Worm (Caenorhabditis elegans) whole organism, L1 larva: ENCODE results near the gene C54C6.11.

Source experiments
- C04F5.9 ChIP-seq: sonication (generic microtip); optimal IDR thresholded peaks from 2 replicates; lab custom pipeline; 2016; ENCODE audit warnings: missing genetic modification characterization, missing compliant biosample characterization
- C16A3.4 ChIP-seq: fragments of 150-350 bp; optimal IDR thresholded peaks from 2 replicates; lab custom pipeline; 2014; ENCODE audit warnings: missing biosample characterization, missing genetic modification characterization
- C34B4.2 ChIP-seq: sonication (generic microtip); optimal IDR thresholded peaks from 2 replicates; lab custom pipeline; 2017; ENCODE audit warnings: mild to moderate bottlenecking, missing genetic modification characterization, missing compliant biosample characterization
- F16B12.6 ChIP-seq: fragments of 150-350 bp; optimal IDR thresholded peaks from 2 replicates; lab custom pipeline; 2014; ENCODE audit warnings: missing biosample characterization, missing genetic modification characterization
- Y116A8C.19 ChIP-seq: sonication (generic microtip); optimal IDR thresholded peaks from 2 replicates; lab custom pipeline; 2016; ENCODE audit warnings: missing compliant biosample characterization, missing genetic modification characterization, borderline replicate concordance
- aha-1 ChIP-seq: fragments of 150-350 bp; optimal IDR thresholded peaks from 2 replicates; lab custom pipeline; 2014; ENCODE audit warnings: missing biosample characterization, missing genetic modification characterization
- alr-1 ChIP-seq: fragments of 200-800 bp; sonication (Bioruptor generic); optimal IDR thresholded peaks from 2 replicates; lab custom pipeline; 2018; ENCODE audit warnings: borderline replicate concordance, mild to moderate bottlenecking, missing genetic modification characterization, missing compliant biosample characterization
- aly-2 ChIP-seq: fragments of 150-350 bp; optimal IDR thresholded peaks from 2 replicates; lab custom pipeline; 2014; ENCODE audit warnings: missing biosample characterization, missing genetic modification characterization
- ama-1 ChIP-seq: fragments of 150-350 bp; optimal IDR thresholded peaks from 2 replicates; lab custom pipeline; 2014
- ceh-63 ChIP-seq: fragments of 200-800 bp; sonication (Bioruptor generic); optimal IDR thresholded peaks from 2 replicates; lab custom pipeline; 2018; ENCODE audit warnings: mild to moderate bottlenecking, missing genetic modification characterization, missing compliant biosample characterization
- ceh-8 ChIP-seq: fragments of 200-800 bp; sonication (Bioruptor generic); optimal IDR thresholded peaks from 2 replicates; lab custom pipeline; 2018; ENCODE audit warnings: mild to moderate bottlenecking, missing genetic modification characterization, moderate library complexity, missing compliant biosample characterization
- ceh-90 ChIP-seq: sonication (generic microtip); optimal IDR thresholded peaks from 2 replicates; lab custom pipeline; 2016; ENCODE audit warnings: missing genetic modification characterization, missing compliant biosample characterization
- dsc-1 ChIP-seq: sonication (generic microtip); optimal IDR thresholded peaks from 2 replicates; lab custom pipeline; 2016; ENCODE audit warnings: mild to moderate bottlenecking, missing genetic modification characterization, missing compliant biosample characterization
- egl-27 ChIP-seq, 2 experiments: fragments of 150-350 bp in 1 of 2; sonication (generic microtip); optimal IDR thresholded peaks; 3 replicates each; lab custom pipeline; 2017 to 2018; ENCODE audit warnings: missing biosample characterization in 2 of 2, missing genetic modification characterization in 2 of 2, missing genetic modification reagents in 2 of 2
- elt-2 ChIP-seq: sonication (generic microtip); optimal IDR thresholded peaks from 2 replicates; lab custom pipeline; 2016; ENCODE audit warnings: missing genetic modification characterization, mild to moderate bottlenecking, inconsistent platforms, missing compliant biosample characterization, missing genetic modification reagents
- elt-3 ChIP-seq, 6 experiments: fragments of 150-350 bp in 1 of 6; sonication (generic microtip); optimal IDR thresholded peaks; 2 replicates each; lab custom pipeline; 2017 to 2018; ENCODE audit warnings: missing biosample characterization in 6 of 6, missing genetic modification characterization in 6 of 6, inconsistent platforms in 1 of 6
- ets-5 ChIP-seq: fragments of 200-800 bp; sonication (Bioruptor generic); IDR thresholded peaks from 2 replicates; pipeline ENCODE4 v1.3.6; 2022; ENCODE audit warnings: missing genetic modification characterization, missing compliant biosample characterization
- fkh-4 ChIP-seq: sonication (generic microtip); optimal IDR thresholded peaks from 2 replicates; lab custom pipeline; 2016; ENCODE audit warnings: missing compliant biosample characterization, missing genetic modification characterization, borderline replicate concordance
- fkh-8 ChIP-seq: sonication (generic microtip); optimal IDR thresholded peaks from 2 replicates; lab custom pipeline; 2016; ENCODE audit warnings: mild to moderate bottlenecking, missing genetic modification characterization, missing compliant biosample characterization
- fos-1 ChIP-seq: fragments of 150-350 bp; optimal IDR thresholded peaks from 2 replicates; lab custom pipeline; 2014; ENCODE audit warnings: missing biosample characterization, missing genetic modification characterization
- grh-1 ChIP-seq: fragments of 200-800 bp; sonication (Bioruptor generic); IDR thresholded peaks from 2 replicates; pipeline ENCODE4 v1.3.6; 2022; ENCODE audit warnings: missing genetic modification reagents, missing genetic modification characterization, missing compliant biosample characterization
- hlh-17 ChIP-seq: fragments of 200-800 bp; sonication (Bioruptor generic); optimal IDR thresholded peaks from 2 replicates; lab custom pipeline; 2018; ENCODE audit warnings: missing genetic modification characterization, mild to moderate bottlenecking, missing compliant biosample characterization, moderate library complexity, borderline replicate concordance
- hpl-2 ChIP-seq: fragments of 150-350 bp; optimal IDR thresholded peaks from 2 replicates; lab custom pipeline; 2014; ENCODE audit warnings: missing biosample characterization, missing genetic modification reagents, missing genetic modification characterization
- irx-1 ChIP-seq: sonication (generic microtip); optimal IDR thresholded peaks from 2 replicates; lab custom pipeline; 2016; ENCODE audit warnings: missing genetic modification characterization, missing compliant biosample characterization
- isw-1 ChIP-seq: fragments of 200-800 bp; sonication (Bioruptor generic); IDR thresholded peaks from 2 replicates; pipeline ENCODE4 v1.3.6; 2022; ENCODE audit warnings: missing genetic modification characterization, missing compliant biosample characterization
- jun-1 ChIP-seq: fragments of 150-350 bp; optimal IDR thresholded peaks from 2 replicates; lab custom pipeline; 2014; ENCODE audit warnings: missing biosample characterization, missing genetic modification reagents, missing genetic modification characterization
- lin-13 ChIP-seq: fragments of 150-350 bp; optimal IDR thresholded peaks from 2 replicates; lab custom pipeline; 2014; ENCODE audit warnings: missing biosample characterization, missing genetic modification reagents, missing genetic modification characterization
- lin-15B ChIP-seq: fragments of 150-350 bp; sonication (generic microtip); optimal IDR thresholded peaks from 3 replicates; lab custom pipeline; 2014; ENCODE audit warnings: missing biosample characterization, missing genetic modification characterization
- lin-39 ChIP-seq: fragments of 150-350 bp; optimal IDR thresholded peaks from 2 replicates; lab custom pipeline; 2014; ENCODE audit warnings: missing biosample characterization, missing genetic modification reagents, missing genetic modification characterization
- lsy-2 ChIP-seq, 2 experiments: fragments of 150-350 bp; optimal IDR thresholded peaks; 2 replicates each; lab custom pipeline; 2014; ENCODE audit warnings: missing biosample characterization in 2 of 2, missing genetic modification characterization in 2 of 2
- nhr-12 ChIP-seq: sonication (generic microtip); optimal IDR thresholded peaks from 2 replicates; lab custom pipeline; 2017; ENCODE audit warnings: missing biosample characterization, missing genetic modification characterization
- nhr-20 ChIP-seq: sonication (generic microtip); optimal IDR thresholded peaks from 2 replicates; lab custom pipeline; 2016; ENCODE audit warnings: mild to moderate bottlenecking, missing genetic modification characterization, missing compliant biosample characterization
- nhr-28 ChIP-seq: fragments of 150-350 bp; optimal IDR thresholded peaks from 2 replicates; lab custom pipeline; 2014; ENCODE audit warnings: missing biosample characterization, missing genetic modification characterization
- nhr-47 ChIP-seq: sonication (generic microtip); optimal IDR thresholded peaks from 2 replicates; lab custom pipeline; 2016; ENCODE audit warnings: mild to moderate bottlenecking, missing genetic modification characterization, moderate library complexity, missing compliant biosample characterization
- nhr-84 ChIP-seq: sonication (generic microtip); optimal IDR thresholded peaks from 2 replicates; lab custom pipeline; 2017; ENCODE audit warnings: missing biosample characterization, missing genetic modification characterization
- nhr-85 ChIP-seq: sonication (generic microtip); peaks from one replicate; lab custom pipeline; 2016; ENCODE audit warnings: missing genetic modification characterization, inconsistent platforms, missing compliant biosample characterization
- nhr-90 ChIP-seq: sonication (generic microtip); optimal IDR thresholded peaks from 2 replicates; lab custom pipeline; 2016; ENCODE audit warnings: mild to moderate bottlenecking, missing genetic modification characterization, missing compliant biosample characterization; ENCODE audit not compliant: poor library complexity
- pag-3 ChIP-seq: sonication (generic microtip); optimal IDR thresholded peaks from 2 replicates; lab custom pipeline; 2017; ENCODE audit warnings: missing genetic modification characterization, mild to moderate bottlenecking, missing compliant biosample characterization, antibody characterized with exemption, borderline replicate concordance; ENCODE audit not compliant: insufficient read depth
- pax-3 ChIP-seq: fragments of 200-800 bp; sonication (Bioruptor generic); optimal IDR thresholded peaks from 2 replicates; lab custom pipeline; 2018; ENCODE audit warnings: mild to moderate bottlenecking, missing genetic modification characterization, moderate library complexity, missing compliant biosample characterization
- pqm-1 ChIP-seq: sonication (generic microtip); optimal IDR thresholded peaks from 3 replicates; lab custom pipeline; 2017; ENCODE audit warnings: missing biosample characterization, missing genetic modification characterization
- rnt-1 ChIP-seq: sonication (generic microtip); optimal IDR thresholded peaks from 2 replicates; lab custom pipeline; 2016; ENCODE audit warnings: mild to moderate bottlenecking, missing genetic modification characterization, moderate library complexity, missing compliant biosample characterization
- skn-1 ChIP-seq: fragments of 150-350 bp; optimal IDR thresholded peaks from 2 replicates; lab custom pipeline; 2014; ENCODE audit warnings: missing biosample characterization, missing genetic modification characterization
- snpc-4 ChIP-seq: fragments of 150-350 bp; optimal IDR thresholded peaks from 2 replicates; lab custom pipeline; 2014; ENCODE audit warnings: missing biosample characterization, missing genetic modification characterization
- sptf-1 ChIP-seq: fragments of 150-350 bp; optimal IDR thresholded peaks from 2 replicates; lab custom pipeline; 2014; ENCODE audit warnings: missing biosample characterization, missing genetic modification characterization
- sup-37 ChIP-seq: fragments of 200-800 bp; sonication (Bioruptor generic); optimal IDR thresholded peaks from 2 replicates; lab custom pipeline; 2018; ENCODE audit warnings: mild to moderate bottlenecking, missing genetic modification characterization, missing compliant biosample characterization
- swsn-7 ChIP-seq: sonication (generic microtip); optimal IDR thresholded peaks from 2 replicates; lab custom pipeline; 2016; ENCODE audit warnings: missing genetic modification characterization, missing compliant biosample characterization
- tbx-2 ChIP-seq: sonication (generic microtip); optimal IDR thresholded peaks from 2 replicates; lab custom pipeline; 2016; ENCODE audit warnings: missing genetic modification characterization, missing compliant biosample characterization
- tlp-1 ChIP-seq: fragments of 150-350 bp; optimal IDR thresholded peaks from 2 replicates; lab custom pipeline; 2014; ENCODE audit warnings: missing biosample characterization, missing genetic modification characterization
- unc-30 ChIP-seq: sonication (generic microtip); optimal IDR thresholded peaks from 2 replicates; lab custom pipeline; 2017; ENCODE audit warnings: missing biosample characterization, missing genetic modification characterization
- unc-86 ChIP-seq: sonication (generic microtip); optimal IDR thresholded peaks from 2 replicates; lab custom pipeline; 2016; ENCODE audit warnings: missing genetic modification characterization, missing compliant biosample characterization
- unc-98 ChIP-seq: fragments of 200-800 bp; sonication (Bioruptor generic); IDR thresholded peaks from 2 replicates; pipeline ENCODE4 v1.3.6; 2022; ENCODE audit warnings: missing genetic modification characterization, missing compliant biosample characterization
- vab-15 ChIP-seq: sonication (generic microtip); optimal IDR thresholded peaks from 2 replicates; lab custom pipeline; 2017; ENCODE audit warnings: missing genotype, mild to moderate bottlenecking, missing genetic modification characterization, missing compliant biosample characterization
- zag-1 ChIP-seq: fragments of 150-350 bp; optimal IDR thresholded peaks from 2 replicates; lab custom pipeline; 2014; ENCODE audit warnings: missing biosample characterization, missing genetic modification characterization
- ztf-11 ChIP-seq, 2 experiments: sonication (generic microtip); optimal IDR thresholded peaks; 2 replicates each; lab custom pipeline; 2016 to 2017; ENCODE audit warnings: missing genetic modification characterization in 2 of 2, missing biosample characterization in 1 of 2, missing compliant biosample characterization in 1 of 2

C54C6.11 gene

DNA sequence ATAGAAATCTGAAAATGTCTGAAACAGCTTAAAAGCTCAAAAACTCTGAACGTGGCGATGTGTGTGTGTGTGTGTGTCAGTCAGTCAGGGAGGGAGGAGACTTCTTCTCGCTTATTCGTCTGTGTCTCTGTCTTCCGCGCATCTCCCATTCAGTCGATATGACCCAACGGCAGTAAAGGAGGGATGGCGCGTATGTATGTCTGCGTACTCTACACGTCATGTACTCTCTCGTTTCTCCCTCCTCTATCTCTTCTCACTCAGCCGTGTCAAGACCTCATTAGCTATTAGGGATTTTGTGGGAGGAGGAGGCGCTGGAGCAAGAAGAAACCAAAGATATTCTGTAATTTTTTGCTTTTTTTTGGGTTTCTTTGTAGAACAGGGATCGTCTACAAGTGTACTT is 16.1 kb upstream of the C54C6.11 start:
- TF ChIP-seq swsn-7 (tag; lab: Kevin White, UChicago): peak; percentile 72
- TF ChIP-seq dsc-1 (tag; lab: Kevin White, UChicago): peak; percentile 47
- TF ChIP-seq nhr-84: no peak
- TF ChIP-seq alr-1 (tag; lab: Kevin White, UChicago): no peak
- peak in 1 of 2 experiments; percentile 29 for TF ChIP-seq ztf-11 (tag; optimal IDR thresholded peaks at IDR 0.05; lab: Kevin White, UChicago)
- no peak for TF ChIP-seq nhr-12 (tag; lab: Kevin White, UChicago)
- TF ChIP-seq egl-27 (tag; optimal IDR thresholded peaks at IDR 0.05; lab: Kevin White, UChicago): peak; percentile 8 to 34
- no peak for TF ChIP-seq nhr-28 (tag; lab: Kevin White, UChicago)
- TF ChIP-seq F16B12.6 (tag; lab: Kevin White, UChicago): peak; percentile 18
- no peak for TF ChIP-seq nhr-20 (tag; lab: Kevin White, UChicago)
- TF ChIP-seq hlh-17: no peak
- TF ChIP-seq Y116A8C.19 (tag; lab: Kevin White, UChicago): no peak
- no peak for TF ChIP-seq elt-2 (tag; lab: Kevin White, UChicago)
- no peak for TF ChIP-seq nhr-90 (tag; lab: Kevin White, UChicago)
- no peak for TF ChIP-seq aha-1 (tag; lab: Kevin White, UChicago)
- no peak for TF ChIP-seq sup-37 (GFP tag; lab: Kevin White, UChicago)
- peak; percentile 43 for TF ChIP-seq jun-1 (tag; lab: Kevin White, UChicago)
- peak; percentile 61 to 77 for TF ChIP-seq lsy-2 (tag; optimal IDR thresholded peaks at IDR 0.05; lab: Kevin White, UChicago)
- TF ChIP-seq nhr-47 (tag; lab: Kevin White, UChicago): peak; percentile 73
- TF ChIP-seq lin-15B: no peak
- peak; percentile 18 for TF ChIP-seq ama-1 (lab: Kevin White, UChicago)
- no peak for TF ChIP-seq ceh-63 (GFP tag; lab: Kevin White, UChicago)
- TF ChIP-seq C34B4.2 (tag; lab: Kevin White, UChicago): no peak
- no peak for TF ChIP-seq ceh-90
- TF ChIP-seq lin-39 (tag; lab: Kevin White, UChicago): no peak
- TF ChIP-seq isw-1: peak; percentile 39; the same call in 1 of the 2 replicates
- TF ChIP-seq tbx-2 (tag; lab: Kevin White, UChicago): peak; percentile 72
- peak; percentile 76 for TF ChIP-seq fkh-8 (tag; lab: Kevin White, UChicago)
- peak; percentile 75 for TF ChIP-seq nhr-85 (tag; lab: Kevin White, UChicago)
- TF ChIP-seq ceh-8 (GFP tag; lab: Kevin White, UChicago): peak; percentile 25
- TF ChIP-seq aly-2 (tag; lab: Kevin White, UChicago): no peak
- no peak for TF ChIP-seq vab-15
- no peak for TF ChIP-seq rnt-1
- no peak for TF ChIP-seq grh-1 (GFP tag; lab: Robert Waterston, UW)
- TF ChIP-seq elt-3 (tag; optimal IDR thresholded peaks at IDR 0.05; lab: Kevin White, UChicago): no peak
- TF ChIP-seq skn-1 (tag; lab: Kevin White, UChicago): no peak
- no peak for TF ChIP-seq C16A3.4 (tag; lab: Kevin White, UChicago)
- TF ChIP-seq unc-86 (tag; lab: Kevin White, UChicago): peak; percentile 76
- TF ChIP-seq fkh-4 (tag; lab: Kevin White, UChicago): no peak
- no peak for TF ChIP-seq pag-3 (tag; lab: Kevin White, UChicago)
- no peak for TF ChIP-seq unc-98
- TF ChIP-seq pax-3: no peak
- TF ChIP-seq ets-5 (GFP tag; lab: Robert Waterston, UW): no peak
- no peak for TF ChIP-seq sptf-1 (tag; lab: Kevin White, UChicago)
- no peak for TF ChIP-seq snpc-4
- no peak for TF ChIP-seq C04F5.9 (tag; lab: Kevin White, UChicago)
- TF ChIP-seq irx-1 (tag; lab: Kevin White, UChicago): no peak
- TF ChIP-seq lin-13 (GFP tag; lab: Kevin White, UChicago): peak; percentile 0
- TF ChIP-seq zag-1 (tag; lab: Kevin White, UChicago): peak; percentile 15
- no peak for TF ChIP-seq unc-30 (tag; lab: Kevin White, UChicago)
- no peak for TF ChIP-seq fos-1
- TF ChIP-seq hpl-2 (GFP tag; lab: Kevin White, UChicago): no peak
- no peak for TF ChIP-seq tlp-1 (tag; lab: Kevin White, UChicago)
- no peak for TF ChIP-seq pqm-1 (tag; lab: Kevin White, UChicago)
